Worm (Caenorhabditis elegans) whole organism, late embryonic: ENCODE measurements around the gene rpl-21.

ENCODE experiments used
- K02D7.2 ChIP-seq: sonication (generic microtip); optimal IDR thresholded peaks from 2 replicates; lab custom pipeline; 2017; ENCODE audit warnings: mild to moderate bottlenecking, missing genetic modification characterization, missing compliant biosample characterization
- T23F11.4 ChIP-seq: fragments of 200-800 bp; sonication (Bioruptor generic); optimal IDR thresholded peaks from 2 replicates; lab custom pipeline; 2018; ENCODE audit warnings: mild to moderate bottlenecking, missing genetic modification characterization, missing compliant biosample characterization
- Y22D7AL.16 ChIP-seq: sonication (generic microtip); optimal IDR thresholded peaks from 2 replicates; lab custom pipeline; 2016; ENCODE audit warnings: missing genetic modification characterization, missing compliant biosample characterization
- ceh-14 ChIP-seq: sonication (generic microtip); optimal IDR thresholded peaks from 2 replicates; lab custom pipeline; 2016; ENCODE audit warnings: missing genotype, missing genetic modification characterization, missing compliant biosample characterization
- ceh-18 ChIP-seq: sonication (generic microtip); optimal IDR thresholded peaks from 2 replicates; lab custom pipeline; 2016; ENCODE audit warnings: missing genetic modification characterization, missing compliant biosample characterization
- ceh-19 ChIP-seq: fragments of 200-800 bp; sonication (Bioruptor generic); optimal IDR thresholded peaks from 2 replicates; lab custom pipeline; 2018; ENCODE audit warnings: mild to moderate bottlenecking, missing genetic modification characterization, missing compliant biosample characterization
- ceh-22 ChIP-seq: sonication (generic microtip); optimal IDR thresholded peaks from 2 replicates; lab custom pipeline; 2017; ENCODE audit warnings: missing biosample characterization, missing genetic modification characterization
- ceh-24 ChIP-seq: sonication (generic microtip); optimal IDR thresholded peaks from 2 replicates; lab custom pipeline; 2016; ENCODE audit warnings: mild to moderate bottlenecking, missing genetic modification characterization, missing compliant biosample characterization
- ceh-30 ChIP-seq: fragments of 150-350 bp; optimal IDR thresholded peaks from 2 replicates; lab custom pipeline; 2014; ENCODE audit warnings: missing biosample characterization, missing genetic modification characterization
- ceh-31 ChIP-seq: sonication (generic microtip); optimal IDR thresholded peaks from 2 replicates; lab custom pipeline; 2016; ENCODE audit warnings: missing genetic modification characterization, missing compliant biosample characterization
- ceh-34 ChIP-seq: sonication (generic microtip); optimal IDR thresholded peaks from 2 replicates; lab custom pipeline; 2016; ENCODE audit warnings: mild to moderate bottlenecking, missing genetic modification characterization, missing compliant biosample characterization
- ceh-45 ChIP-seq: fragments of 200-800 bp; sonication (Bioruptor generic); IDR thresholded peaks from 2 replicates; pipeline ENCODE4 v1.3.6; 2022; ENCODE audit warnings: missing genetic modification reagents, missing genetic modification characterization, missing compliant biosample characterization
- ceh-6 ChIP-seq: fragments of 200-800 bp; sonication (Bioruptor generic); optimal IDR thresholded peaks from 2 replicates; lab custom pipeline; 2018; ENCODE audit warnings: mild to moderate bottlenecking, missing genetic modification characterization, missing compliant biosample characterization
- ceh-9 ChIP-seq: sonication (generic microtip); optimal IDR thresholded peaks from 2 replicates; lab custom pipeline; 2016; ENCODE audit warnings: mild to moderate bottlenecking, missing genetic modification characterization, inconsistent platforms, missing compliant biosample characterization
- dmd-4 ChIP-seq: sonication (generic microtip); optimal IDR thresholded peaks from 2 replicates; lab custom pipeline; 2016; ENCODE audit warnings: borderline replicate concordance, missing genetic modification characterization, missing compliant biosample characterization
- dve-1 ChIP-seq: sonication (generic microtip); optimal IDR thresholded peaks from 2 replicates; lab custom pipeline; 2017; ENCODE audit warnings: antibody characterized with exemption, mild to moderate bottlenecking, missing genetic modification characterization, missing compliant biosample characterization
- elt-2 ChIP-seq: sonication (generic microtip); optimal IDR thresholded peaks from 2 replicates; lab custom pipeline; 2016; ENCODE audit warnings: missing genetic modification reagents, missing genetic modification characterization, missing compliant biosample characterization
- elt-4 ChIP-seq: sonication (generic microtip); optimal IDR thresholded peaks from 2 replicates; lab custom pipeline; 2016; ENCODE audit warnings: missing genetic modification characterization, missing compliant biosample characterization
- eyg-1 ChIP-seq: sonication (generic microtip); optimal IDR thresholded peaks from 2 replicates; lab custom pipeline; 2016; ENCODE audit warnings: missing genotype, missing genetic modification characterization, missing compliant biosample characterization
- fkh-6 ChIP-seq: sonication (generic microtip); optimal IDR thresholded peaks from 2 replicates; lab custom pipeline; 2016; ENCODE audit warnings: missing genetic modification characterization, missing compliant biosample characterization
- hlh-13 ChIP-seq: fragments of 200-800 bp; sonication (Bioruptor generic); optimal IDR thresholded peaks from 2 replicates; lab custom pipeline; 2018; ENCODE audit warnings: mild to moderate bottlenecking, missing genetic modification characterization, missing compliant biosample characterization
- hlh-30 ChIP-seq: sonication (generic microtip); optimal IDR thresholded peaks from 2 replicates; lab custom pipeline; 2017; ENCODE audit warnings: antibody characterized with exemption, missing genetic modification characterization, missing compliant biosample characterization; ENCODE audit not compliant: insufficient read depth
- hlh-6 ChIP-seq: sonication (generic microtip); optimal IDR thresholded peaks from 2 replicates; lab custom pipeline; 2016; ENCODE audit warnings: missing genotype, missing genetic modification characterization, missing compliant biosample characterization
- lim-6 ChIP-seq: sonication (generic microtip); optimal IDR thresholded peaks from 2 replicates; lab custom pipeline; 2016; ENCODE audit warnings: missing genetic modification characterization, missing compliant biosample characterization
- madf-2 ChIP-seq: sonication (generic microtip); optimal IDR thresholded peaks from 2 replicates; lab custom pipeline; 2017; ENCODE audit warnings: missing genetic modification characterization, missing compliant biosample characterization
- nfya-1 ChIP-seq: sonication (generic microtip); optimal IDR thresholded peaks from 2 replicates; lab custom pipeline; 2017; ENCODE audit warnings: missing genetic modification characterization, mild to moderate bottlenecking, missing compliant biosample characterization, antibody characterized with exemption, moderate library complexity
- nhr-232 ChIP-seq: sonication (generic microtip); optimal IDR thresholded peaks from 2 replicates; lab custom pipeline; 2016; ENCODE audit warnings: missing genetic modification characterization, missing compliant biosample characterization
- pat-9 ChIP-seq: fragments of 200-800 bp; sonication (Bioruptor generic); optimal IDR thresholded peaks from 2 replicates; lab custom pipeline; 2018; ENCODE audit warnings: mild to moderate bottlenecking, missing genetic modification characterization, moderate library complexity, missing compliant biosample characterization
- pax-1 ChIP-seq: fragments of 150-350 bp; optimal IDR thresholded peaks from 2 replicates; lab custom pipeline; 2014; ENCODE audit warnings: missing biosample characterization, missing genetic modification characterization
- pha-2 ChIP-seq: sonication (generic microtip); optimal IDR thresholded peaks from 2 replicates; lab custom pipeline; 2017; ENCODE audit warnings: mild to moderate bottlenecking, missing genetic modification characterization, missing compliant biosample characterization
- pha-4 ChIP-seq: fragments of 150-350 bp; optimal IDR thresholded peaks from 2 replicates; lab custom pipeline; 2018; ENCODE audit warnings: missing biosample characterization, missing genetic modification reagents, missing genetic modification characterization
- pqm-1 ChIP-seq: sonication (generic microtip); optimal IDR thresholded peaks from 2 replicates; lab custom pipeline; 2016; ENCODE audit warnings: missing genetic modification characterization, missing compliant biosample characterization
- pros-1 ChIP-seq: fragments of 150-350 bp; optimal IDR thresholded peaks from 2 replicates; lab custom pipeline; 2014; ENCODE audit warnings: missing biosample characterization, missing genetic modification reagents, missing genetic modification characterization
- ref-2 ChIP-seq: sonication (generic microtip); optimal IDR thresholded peaks from 2 replicates; lab custom pipeline; 2016; ENCODE audit warnings: missing genetic modification characterization, missing compliant biosample characterization
- rnt-1 ChIP-seq: sonication (generic microtip); optimal IDR thresholded peaks from 2 replicates; lab custom pipeline; 2016; ENCODE audit warnings: missing genetic modification characterization, missing compliant biosample characterization
- sdc-2 ChIP-seq: sonication (generic microtip); optimal IDR thresholded peaks from 2 replicates; lab custom pipeline; 2016; ENCODE audit warnings: missing genotype, missing genetic modification characterization, missing compliant biosample characterization
- sox-2 ChIP-seq: fragments of 200-800 bp; sonication (Bioruptor generic); IDR thresholded peaks from 2 replicates; pipeline ENCODE4 v1.3.6; 2022; ENCODE audit warnings: missing genetic modification reagents, missing genetic modification characterization, missing compliant biosample characterization
- sox-4 ChIP-seq: sonication (generic microtip); optimal IDR thresholded peaks from 2 replicates; lab custom pipeline; 2017; ENCODE audit warnings: mild to moderate bottlenecking, missing genetic modification characterization, inconsistent platforms, missing compliant biosample characterization
- tbx-2 ChIP-seq: sonication (generic microtip); optimal IDR thresholded peaks from 2 replicates; lab custom pipeline; 2016; ENCODE audit warnings: missing genetic modification characterization, missing compliant biosample characterization
- tbx-7 ChIP-seq: sonication (generic microtip); optimal IDR thresholded peaks from 2 replicates; lab custom pipeline; 2016; ENCODE audit warnings: missing genotype, missing genetic modification characterization, missing compliant biosample characterization
- unc-3 ChIP-seq, 2 experiments: fragments of 200-800 bp in 1 of 2; sonication (Bioruptor generic) in 1 of 2; sonication (generic microtip) in 1 of 2; conservative IDR thresholded peaks in 1 of 2; optimal IDR thresholded peaks in 1 of 2; 2 replicates each; pipeline versions ENCODE4 v1.3.6 to Lab custom; 2016 to 2022; ENCODE audit warnings: missing compliant biosample characterization in 2 of 2, missing genetic modification characterization in 2 of 2, missing genetic modification reagents in 1 of 2
- unc-42 ChIP-seq: sonication (generic microtip); optimal IDR thresholded peaks from 2 replicates; lab custom pipeline; 2016; ENCODE audit warnings: missing genotype, missing genetic modification characterization, missing compliant biosample characterization
- unc-55 ChIP-seq: sonication (generic microtip); optimal IDR thresholded peaks from 2 replicates; lab custom pipeline; 2017; ENCODE audit warnings: missing biosample characterization, missing genetic modification reagents, missing genetic modification characterization
- unc-86 ChIP-seq: sonication (generic microtip); optimal IDR thresholded peaks from 2 replicates; lab custom pipeline; 2016; ENCODE audit warnings: missing genetic modification characterization, missing compliant biosample characterization

Gene rpl-21

DNA sequence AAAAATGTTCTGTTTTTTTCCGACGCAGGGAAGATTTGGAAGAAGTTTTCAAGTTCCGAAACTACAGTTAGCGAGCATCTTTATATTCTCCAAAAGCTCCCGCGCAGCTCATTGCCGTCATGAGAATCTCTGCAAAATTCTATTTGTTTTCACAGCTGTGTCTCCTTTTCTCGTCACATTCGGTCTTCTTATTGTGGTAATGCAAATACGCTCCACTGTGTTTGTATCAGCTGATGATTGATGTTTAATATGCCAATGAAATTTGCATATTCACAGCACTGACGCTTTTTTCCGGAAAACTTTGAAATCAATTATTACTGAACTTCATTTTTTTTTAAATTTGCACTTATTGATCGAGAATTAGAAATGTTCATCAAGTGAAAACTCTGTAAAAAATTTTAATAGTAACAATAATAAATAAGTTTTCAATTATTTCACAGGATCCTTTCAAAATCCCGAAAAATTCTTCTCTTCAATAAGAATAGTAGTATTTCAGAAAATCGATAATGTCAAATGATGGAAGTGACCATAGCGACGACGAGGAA is 36.9 kb downstream of the rpl-21 start, which contains the start of gene K06H7.2:
K06H7.2 (plus strand) TSS at position 495 of the 545 bp plus-strand sequence.
- TF ChIP-seq hlh-30 (tag; lab: Kevin White, UChicago): peak; percentile 93
- TF ChIP-seq dve-1 (tag; lab: Kevin White, UChicago): no peak
- TF ChIP-seq pha-4 (tag; lab: Kevin White, UChicago): no peak
- TF ChIP-seq unc-55 (GFP tag; lab: Kevin White, UChicago): peak; percentile 43
- TF ChIP-seq madf-2 (tag; lab: Kevin White, UChicago): no peak
- TF ChIP-seq ceh-18 (tag; lab: Kevin White, UChicago): peak; percentile 57
- no peak for TF ChIP-seq ceh-9 (tag; lab: Kevin White, UChicago)
- peak; percentile 53 for TF ChIP-seq nfya-1
- no peak for TF ChIP-seq K02D7.2 (tag; lab: Kevin White, UChicago)
- no peak for TF ChIP-seq fkh-6
- no peak for TF ChIP-seq Y22D7AL.16 (tag; lab: Kevin White, UChicago)
- no peak for TF ChIP-seq hlh-6 (tag; lab: Kevin White, UChicago)
- TF ChIP-seq sox-4 (tag; lab: Kevin White, UChicago): no peak
- TF ChIP-seq unc-3 (GFP tag; conservative IDR thresholded peaks at IDR 0.05; lab: Robert Waterston, UW): no peak
- no peak for TF ChIP-seq unc-3 (tag; optimal IDR thresholded peaks at IDR 0.05; lab: Kevin White, UChicago)
- peak; percentile 48 for TF ChIP-seq ceh-31 (tag; lab: Kevin White, UChicago)
- no peak for TF ChIP-seq pax-1 (tag; lab: Kevin White, UChicago)
- TF ChIP-seq unc-42 (tag; lab: Kevin White, UChicago): peak; percentile 95
- peak; percentile 27 for TF ChIP-seq tbx-2 (tag; lab: Kevin White, UChicago)
- TF ChIP-seq sox-2 (GFP tag; lab: Robert Waterston, UW): no peak
- no peak for TF ChIP-seq T23F11.4 (GFP tag; lab: Kevin White, UChicago)
- no peak for TF ChIP-seq ceh-14 (tag; lab: Kevin White, UChicago)
- no peak for TF ChIP-seq hlh-13 (GFP tag; lab: Kevin White, UChicago)
- TF ChIP-seq ceh-19 (GFP tag; lab: Kevin White, UChicago): no peak
- peak; percentile 22 for TF ChIP-seq elt-2 (tag; lab: Kevin White, UChicago)
- TF ChIP-seq pha-2: peak; percentile 22
- TF ChIP-seq ceh-45 (GFP tag; lab: Robert Waterston, UW): no peak
- TF ChIP-seq, all 69 proteins: peak for 9

ce11 chrIII:8091408-8091807 is 38.6 kb downstream of the rpl-21 start, which contains the start of gene idi-1:
TSS of gene idi-1 (plus strand) at chrIII:8091708.
- no peak for TF ChIP-seq hlh-30 (tag; lab: Kevin White, UChicago)
- TF ChIP-seq pat-9 (tag; lab: Kevin White, UChicago): no peak
- no peak for TF ChIP-seq T23F11.4 (GFP tag; lab: Kevin White, UChicago)
- no peak for TF ChIP-seq ceh-6 (GFP tag; lab: Kevin White, UChicago)
- no peak for TF ChIP-seq ceh-31 (tag; lab: Kevin White, UChicago)

DNA sequence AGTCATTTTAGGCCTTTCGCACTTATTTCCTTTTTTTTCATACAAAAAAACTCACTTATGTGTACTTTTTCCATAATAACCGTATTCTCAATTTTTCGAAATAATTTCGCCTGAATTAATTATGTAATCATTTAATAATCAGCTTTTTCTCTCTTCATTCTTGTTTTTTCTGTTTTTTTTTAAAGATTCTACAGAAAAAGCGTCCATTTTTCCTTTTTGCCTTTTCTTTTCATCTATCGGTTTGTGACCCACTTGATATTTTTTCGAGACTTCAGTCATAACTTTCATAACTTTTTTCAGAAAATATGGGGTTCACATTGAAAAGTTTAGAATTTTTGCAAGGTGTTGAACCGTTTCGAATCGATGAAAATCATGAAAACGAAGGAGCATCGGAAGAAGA is 41.8 kb downstream of the rpl-21 start, which contains the start of gene vms-1:
vms-1 (plus strand) TSS at position 301 of the 400 bp plus-strand sequence.
- TF ChIP-seq ref-2 (tag; lab: Kevin White, UChicago): no peak
- TF ChIP-seq fkh-6: no peak
- no peak for TF ChIP-seq ceh-22 (tag; lab: Kevin White, UChicago)
- TF ChIP-seq ceh-34 (tag; lab: Kevin White, UChicago): no peak
- TF ChIP-seq sdc-2 (tag; lab: Kevin White, UChicago): no peak
- no peak for TF ChIP-seq ceh-30 (tag; lab: Kevin White, UChicago)
- no peak for TF ChIP-seq tbx-2 (tag; lab: Kevin White, UChicago)

DNA sequence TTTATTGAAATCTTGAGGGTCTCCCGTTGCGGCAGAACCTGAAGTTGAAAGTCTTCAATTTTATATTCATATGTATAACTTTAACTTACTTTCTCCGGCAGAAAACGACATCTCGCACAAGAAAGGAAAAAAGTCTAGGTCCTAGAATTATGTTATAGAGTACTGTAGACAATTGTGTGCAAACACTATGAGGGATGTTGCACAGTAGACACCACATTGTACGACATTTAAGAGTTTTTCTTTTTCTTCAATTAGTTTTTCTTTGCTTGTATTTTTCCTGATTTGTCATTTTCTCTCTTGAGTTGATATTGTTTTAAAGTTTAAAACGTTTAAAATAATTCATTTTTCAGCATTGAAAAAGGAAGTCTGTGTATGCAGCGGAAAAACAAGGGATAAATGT is 44.7 kb downstream of the rpl-21 start, which contains the start of the genes K06H7.7 and grp-1:
K06H7.7 (minus strand) TSS at position 121 of the 400 bp plus-strand sequence.
grp-1 (plus strand) TSS at position 351 of the 400 bp plus-strand sequence.
- no peak for TF ChIP-seq lim-6 (tag; lab: Kevin White, UChicago)
- TF ChIP-seq eyg-1 (tag; lab: Kevin White, UChicago): no peak
- no peak for TF ChIP-seq nhr-232 (tag; lab: Kevin White, UChicago)
- no peak for TF ChIP-seq unc-86 (tag; lab: Kevin White, UChicago)
- TF ChIP-seq ceh-14 (tag; lab: Kevin White, UChicago): no peak
- TF ChIP-seq ref-2 (tag; lab: Kevin White, UChicago): no peak
- TF ChIP-seq pqm-1 (tag; lab: Kevin White, UChicago): no peak
- peak; percentile 37 for TF ChIP-seq nfya-1
- TF ChIP-seq unc-55 (GFP tag; lab: Kevin White, UChicago): peak; percentile 12
- no peak for TF ChIP-seq ceh-9 (tag; lab: Kevin White, UChicago)
- no peak for TF ChIP-seq tbx-7
- TF ChIP-seq ceh-30 (tag; lab: Kevin White, UChicago): peak; percentile 25
- TF ChIP-seq ceh-24 (tag; lab: Kevin White, UChicago): no peak
- no peak for TF ChIP-seq elt-4
- TF ChIP-seq unc-42 (tag; lab: Kevin White, UChicago): peak; percentile 24
- TF ChIP-seq madf-2 (tag; lab: Kevin White, UChicago): no peak
- TF ChIP-seq dmd-4 (tag; lab: Kevin White, UChicago): no peak
- TF ChIP-seq pros-1 (tag; lab: Kevin White, UChicago): peak; percentile 98
- no peak for TF ChIP-seq rnt-1 (tag; lab: Kevin White, UChicago)
